Worm (Caenorhabditis elegans) whole organism, early embryonic: ENCODE results near the gene F54H5.5.

Experiments
- B0310.2 ChIP-seq: sonication (generic microtip); optimal IDR thresholded peaks from 2 replicates; lab custom pipeline; 2016; ENCODE audit warnings: mild to moderate bottlenecking, missing genetic modification characterization, missing compliant biosample characterization
- aly-1 ChIP-seq: sonication (generic microtip); optimal IDR thresholded peaks from 2 replicates; lab custom pipeline; 2016; ENCODE audit warnings: missing genetic modification characterization, missing compliant biosample characterization
- ama-1 ChIP-seq: fragments of 150-350 bp; optimal IDR thresholded peaks from 2 replicates; lab custom pipeline; 2014
- ceh-13 ChIP-seq: fragments of 200-800 bp; sonication (Bioruptor generic); optimal IDR thresholded peaks from 2 replicates; lab custom pipeline; 2018; ENCODE audit warnings: mild to moderate bottlenecking, missing genetic modification characterization, missing compliant biosample characterization
- ceh-36 ChIP-seq: sonication (generic microtip); optimal IDR thresholded peaks from 2 replicates; lab custom pipeline; 2016; ENCODE audit warnings: missing genetic modification characterization, inconsistent platforms, missing compliant biosample characterization
- ets-7 ChIP-seq: sonication (generic microtip); optimal IDR thresholded peaks from 2 replicates; lab custom pipeline; 2016; ENCODE audit warnings: missing genotype, missing genetic modification characterization, missing compliant biosample characterization
- flt-1 ChIP-seq: fragments of 200-800 bp; sonication (Bioruptor generic); IDR thresholded peaks from 2 replicates; pipeline ENCODE4 v1.3.6; 2022; ENCODE audit warnings: missing genetic modification characterization, missing compliant biosample characterization
- hmbx-1 ChIP-seq: sonication (generic microtip); optimal IDR thresholded peaks from 2 replicates; lab custom pipeline; 2016; ENCODE audit warnings: mild to moderate bottlenecking, missing genetic modification characterization, missing compliant biosample characterization
- hmg-4 ChIP-seq: fragments of 200-800 bp; sonication (Bioruptor generic); optimal IDR thresholded peaks from 2 replicates; lab custom pipeline; 2018; ENCODE audit warnings: mild to moderate bottlenecking, missing genetic modification characterization, missing compliant biosample characterization
- hnd-1 ChIP-seq: sonication (generic microtip); optimal IDR thresholded peaks from 2 replicates; lab custom pipeline; 2016; ENCODE audit warnings: missing genetic modification characterization, missing compliant biosample characterization
- pes-1 ChIP-seq: fragments of 200-800 bp; sonication (Bioruptor generic); IDR thresholded peaks from 2 replicates; pipeline ENCODE4 v1.3.6; 2022; ENCODE audit warnings: missing genetic modification reagents, missing genetic modification characterization, missing compliant biosample characterization
- scrt-1 ChIP-seq: fragments of 200-800 bp; sonication (Bioruptor generic); IDR thresholded peaks from 2 replicates; pipeline ENCODE4 v1.3.6; 2022; ENCODE audit warnings: missing genetic modification characterization, missing compliant biosample characterization
- tbx-37 ChIP-seq: fragments of 200-800 bp; sonication (Bioruptor generic); conservative IDR thresholded peaks from 2 replicates; pipeline ENCODE4 v1.3.6; 2022; ENCODE audit warnings: missing genetic modification reagents, missing genetic modification characterization, missing compliant biosample characterization
- tra-4 ChIP-seq: sonication (generic microtip); optimal IDR thresholded peaks from 2 replicates; lab custom pipeline; 2017; ENCODE audit warnings: missing genetic modification characterization, missing compliant biosample characterization

DNA sequence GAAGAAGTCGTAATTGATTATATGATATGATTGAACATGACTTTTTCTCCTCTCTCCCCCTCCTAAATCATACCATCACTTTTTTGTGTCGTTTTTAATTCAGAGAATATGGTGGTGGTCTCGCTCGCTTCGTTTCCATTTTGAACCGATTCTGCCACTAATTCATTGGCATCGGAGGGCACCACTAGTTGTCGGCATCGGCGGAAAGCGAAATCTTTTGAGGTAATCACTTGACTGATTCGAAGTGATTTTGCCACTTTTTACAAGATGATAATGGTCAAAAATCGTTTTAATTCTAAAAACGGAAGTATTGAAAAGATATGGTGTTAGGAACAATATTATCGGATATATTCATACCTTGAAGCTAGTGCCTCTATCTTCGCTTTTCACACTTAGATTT is 10.3 kb downstream of the F54H5.5 start, which contains the start of gene klf-3:
- TF ChIP-seq hmbx-1 (no peak), tra-4 (tag; lab: Kevin White, UChicago) (no peak), ceh-36 (tag; lab: Kevin White, UChicago) (no peak), ama-1 (no peak), ets-7 (tag; lab: Kevin White, UChicago) (no peak), B0310.2 (no peak), flt-1 (GFP tag; lab: Robert Waterston, UW) (no peak), hmg-4 (GFP tag; lab: Kevin White, UChicago) (no peak), scrt-1 (GFP tag; lab: Robert Waterston, UW) (no peak), hnd-1 (no peak), pes-1 (no peak), tbx-37 (GFP tag; lab: Robert Waterston, UW) (no peak), aly-1 (no peak), ceh-13 (GFP tag; lab: Kevin White, UChicago) (no peak)
